Fruit fly (Drosophila melanogaster): ENCODE measurements around the gene Nuak.

The Nuak gene

dm6 chr3R:10266624-10267492, 2.8 kb downstream of the Nuak start:
- peak; percentile 55 for TF ChIP-seq tj (GFP tag; optimal IDR thresholded peaks at IDR 0.05)
- TF ChIP-seq CG7045 (GFP tag; optimal IDR thresholded peaks at IDR 0.05) = peak; percentile 21
- TF ChIP-seq CG7101 (tag; optimal IDR thresholded peaks at IDR 0.05) = no peak

dm6 chr3R:10268101-10268864, 4.2 kb downstream of the Nuak start:
- peak; percentile 80 for TF ChIP-seq CG1620 (GFP tag; optimal IDR thresholded peaks at IDR 0.05)
- TF ChIP-seq tj (GFP tag; optimal IDR thresholded peaks at IDR 0.05) = peak; percentile 64
- peak; percentile 83 for TF ChIP-seq CG7045 (GFP tag; optimal IDR thresholded peaks at IDR 0.05)
- peak; percentile 37 for TF ChIP-seq cic (GFP tag; optimal IDR thresholded peaks at IDR 0.05)
- TF ChIP-seq CG33017 (tag; optimal IDR thresholded peaks at IDR 0.05) = peak; percentile 89
- TF ChIP-seq cnc (optimal IDR thresholded peaks at IDR 0.05) = no peak
- TF ChIP-seq CG12768 (GFP tag; optimal IDR thresholded peaks at IDR 0.05) = peak; percentile 90
- peak; percentile 83 for TF ChIP-seq Hr96 (GFP tag; optimal IDR thresholded peaks at IDR 0.05)
- TF ChIP-seq Clk (GFP tag; optimal IDR thresholded peaks at IDR 0.05) = peak; percentile 70
- peak; percentile 91 for TF ChIP-seq CG7101 (tag; optimal IDR thresholded peaks at IDR 0.05)
- peak; percentile 96 for TF ChIP-seq CG11617 (GFP tag; optimal IDR thresholded peaks at IDR 0.05)
- peak; percentile 82 for TF ChIP-seq CG14711 (tag; optimal IDR thresholded peaks at IDR 0.05)
- peak; percentile 83 for TF ChIP-seq toe (GFP tag; optimal IDR thresholded peaks at IDR 0.05)
- peak; percentile 86 for TF ChIP-seq CG5204 (GFP tag; optimal IDR thresholded peaks at IDR 0.05)
- peak; percentile 66 for TF ChIP-seq ovo (GFP tag; optimal IDR thresholded peaks at IDR 0.05)
- TF ChIP-seq Mnt (GFP tag; optimal IDR thresholded peaks at IDR 0.05) = peak; percentile 41
- TF ChIP-seq kay (GFP tag; ENCODE audit: borderline replicate concordance) = peak; percentile 59
- TF ChIP-seq Crg-1 (GFP tag; optimal IDR thresholded peaks at IDR 0.05) = peak; percentile 72
- peak; percentile 94 for TF ChIP-seq bab1 (GFP tag; optimal IDR thresholded peaks at IDR 0.05)
- peak; percentile 69 for TF ChIP-seq pad (GFP tag; optimal IDR thresholded peaks at IDR 0.05)

dm6 chr3R:10268865-10269442, 4.8 kb downstream of the Nuak start:
- TF ChIP-seq CG5204 (GFP tag; optimal IDR thresholded peaks at IDR 0.05) (peak; percentile 44), CG14711 (tag; optimal IDR thresholded peaks at IDR 0.05) (peak; percentile 72), kay (GFP tag; ENCODE audit: borderline replicate concordance) (peak; percentile 68), ovo (GFP tag; optimal IDR thresholded peaks at IDR 0.05) (no peak), CG7045 (GFP tag; optimal IDR thresholded peaks at IDR 0.05) (peak; percentile 46), pad (GFP tag; optimal IDR thresholded peaks at IDR 0.05) (no peak), Hr96 (GFP tag; optimal IDR thresholded peaks at IDR 0.05) (peak; percentile 44), Clk (GFP tag; optimal IDR thresholded peaks at IDR 0.05) (peak; percentile 62), CG1620 (GFP tag; optimal IDR thresholded peaks at IDR 0.05) (no peak), CG12768 (GFP tag; optimal IDR thresholded peaks at IDR 0.05) (peak; percentile 55), Crg-1 (GFP tag; optimal IDR thresholded peaks at IDR 0.05) (no peak), CG7101 (tag; optimal IDR thresholded peaks at IDR 0.05) (peak; percentile 77), CG11617 (GFP tag; optimal IDR thresholded peaks at IDR 0.05) (no peak), cnc (optimal IDR thresholded peaks at IDR 0.05) (no peak), CG33017 (tag; optimal IDR thresholded peaks at IDR 0.05) (peak; percentile 6), tj (GFP tag; optimal IDR thresholded peaks at IDR 0.05) (peak; percentile 5), cic (GFP tag; optimal IDR thresholded peaks at IDR 0.05) (no peak), bab1 (GFP tag; optimal IDR thresholded peaks at IDR 0.05) (peak; percentile 37), Mnt (GFP tag; optimal IDR thresholded peaks at IDR 0.05) (peak; percentile 13), toe (GFP tag; optimal IDR thresholded peaks at IDR 0.05) (peak; percentile 35)

- TF ChIP-seq toe (GFP tag; optimal IDR thresholded peaks at IDR 0.05) = no peak
- no peak for TF ChIP-seq CG1620 (GFP tag; optimal IDR thresholded peaks at IDR 0.05)
- TF ChIP-seq ovo (GFP tag; optimal IDR thresholded peaks at IDR 0.05) = no peak
- no peak for TF ChIP-seq CG14711 (tag; optimal IDR thresholded peaks at IDR 0.05)
- no peak for TF ChIP-seq CG7101 (tag; optimal IDR thresholded peaks at IDR 0.05)
- no peak for TF ChIP-seq Clk (GFP tag; optimal IDR thresholded peaks at IDR 0.05)
- TF ChIP-seq CG7045 (GFP tag; optimal IDR thresholded peaks at IDR 0.05) = no peak
- no peak for TF ChIP-seq tj (GFP tag; optimal IDR thresholded peaks at IDR 0.05)
- no peak for TF ChIP-seq CG33017 (tag; optimal IDR thresholded peaks at IDR 0.05)
- TF ChIP-seq Hr96 (GFP tag; optimal IDR thresholded peaks at IDR 0.05) = no peak
Observed at dm6 chr3R:10269921-10270431, 5.9 kb downstream of the Nuak start.

dm6 chr3R:10272695-10273094, 8.6 kb downstream of the Nuak start:
- no peak for TF ChIP-seq CG14711 (tag; optimal IDR thresholded peaks at IDR 0.05)
- no peak for TF ChIP-seq CG11617 (GFP tag; optimal IDR thresholded peaks at IDR 0.05)
- no peak for TF ChIP-seq CG5204 (GFP tag; optimal IDR thresholded peaks at IDR 0.05)
- no peak for TF ChIP-seq CG12768 (GFP tag; optimal IDR thresholded peaks at IDR 0.05)
- no peak for TF ChIP-seq CG1620 (GFP tag; optimal IDR thresholded peaks at IDR 0.05)
- TF ChIP-seq CG7101 (tag; optimal IDR thresholded peaks at IDR 0.05) = no peak
- no peak for TF ChIP-seq Hr96 (GFP tag; optimal IDR thresholded peaks at IDR 0.05)
- TF ChIP-seq CG33017 (tag; optimal IDR thresholded peaks at IDR 0.05) = no peak
